Worm (Caenorhabditis elegans) whole organism, L1 larva: ENCODE measurements around the gene F54F2.9.

Experiments used
- C04F5.9 ChIP-seq: sonication (generic microtip); optimal IDR thresholded peaks from 2 replicates; lab custom pipeline; 2016; ENCODE audit warnings: missing genetic modification characterization, missing compliant biosample characterization
- C16A3.4 ChIP-seq: fragments of 150-350 bp; optimal IDR thresholded peaks from 2 replicates; lab custom pipeline; 2014; ENCODE audit warnings: missing biosample characterization, missing genetic modification characterization
- C34B4.2 ChIP-seq: sonication (generic microtip); optimal IDR thresholded peaks from 2 replicates; lab custom pipeline; 2017; ENCODE audit warnings: mild to moderate bottlenecking, missing genetic modification characterization, missing compliant biosample characterization
- F16B12.6 ChIP-seq: fragments of 150-350 bp; optimal IDR thresholded peaks from 2 replicates; lab custom pipeline; 2014; ENCODE audit warnings: missing biosample characterization, missing genetic modification characterization
- aha-1 ChIP-seq: fragments of 150-350 bp; optimal IDR thresholded peaks from 2 replicates; lab custom pipeline; 2014; ENCODE audit warnings: missing biosample characterization, missing genetic modification characterization
- aly-2 ChIP-seq: fragments of 150-350 bp; optimal IDR thresholded peaks from 2 replicates; lab custom pipeline; 2014; ENCODE audit warnings: missing biosample characterization, missing genetic modification characterization
- ama-1 ChIP-seq: fragments of 150-350 bp; optimal IDR thresholded peaks from 2 replicates; lab custom pipeline; 2014
- blmp-1 ChIP-seq: fragments of 150-350 bp; optimal IDR thresholded peaks from 2 replicates; lab custom pipeline; 2014; ENCODE audit warnings: missing biosample characterization, missing genetic modification characterization
- ceh-82 ChIP-seq, 3 experiments: fragments of 150-350 bp in 1 of 3; sonication (generic microtip) in 2 of 3; optimal IDR thresholded peaks; 2 replicates each; lab custom pipeline; 2014 to 2017; ENCODE audit warnings: missing biosample characterization in 3 of 3, missing genetic modification characterization in 3 of 3
- ceh-88 ChIP-seq: fragments of 200-800 bp; sonication (Bioruptor generic); IDR thresholded peaks from 2 replicates; pipeline ENCODE4 v1.3.6; 2022; ENCODE audit warnings: missing genetic modification characterization, missing compliant biosample characterization
- dpl-1 ChIP-seq, 3 experiments: fragments of 150-350 bp in 2 of 3; sonication (generic microtip) in 1 of 3; optimal IDR thresholded peaks; 2 replicates each; lab custom pipeline; 2014 to 2017; ENCODE audit warnings: missing biosample characterization in 3 of 3, missing genetic modification characterization in 3 of 3, missing genetic modification reagents in 3 of 3
- efl-1 ChIP-seq, 4 experiments: fragments of 150-350 bp; optimal IDR thresholded peaks in 3 of 4; peaks in 1 of 4; 1 replicate in 1 of 4; 2 replicates in 3 of 4; lab custom pipeline; 2014; ENCODE audit warnings: missing biosample characterization in 2 of 4, missing genetic modification characterization in 2 of 4, missing genetic modification reagents in 2 of 4
- egl-13 ChIP-seq: sonication (generic microtip); optimal IDR thresholded peaks from 2 replicates; lab custom pipeline; 2016; ENCODE audit warnings: missing genotype, missing genetic modification reagents, missing genetic modification characterization, missing compliant biosample characterization
- egl-27 ChIP-seq, 2 experiments: fragments of 150-350 bp in 1 of 2; sonication (generic microtip); optimal IDR thresholded peaks; 3 replicates each; lab custom pipeline; 2017 to 2018; ENCODE audit warnings: missing biosample characterization in 2 of 2, missing genetic modification characterization in 2 of 2, missing genetic modification reagents in 2 of 2
- fkh-10 ChIP-seq: sonication (generic microtip); optimal IDR thresholded peaks from 2 replicates; lab custom pipeline; 2017; ENCODE audit warnings: missing biosample characterization, missing genetic modification reagents, missing genetic modification characterization
- fkh-4 ChIP-seq: sonication (generic microtip); optimal IDR thresholded peaks from 2 replicates; lab custom pipeline; 2016; ENCODE audit warnings: missing compliant biosample characterization, missing genetic modification characterization, borderline replicate concordance
- fkh-8 ChIP-seq: sonication (generic microtip); optimal IDR thresholded peaks from 2 replicates; lab custom pipeline; 2016; ENCODE audit warnings: mild to moderate bottlenecking, missing genetic modification characterization, missing compliant biosample characterization
- fos-1 ChIP-seq: fragments of 150-350 bp; optimal IDR thresholded peaks from 2 replicates; lab custom pipeline; 2014; ENCODE audit warnings: missing biosample characterization, missing genetic modification characterization
- hlh-17 ChIP-seq: fragments of 200-800 bp; sonication (Bioruptor generic); optimal IDR thresholded peaks from 2 replicates; lab custom pipeline; 2018; ENCODE audit warnings: missing genetic modification characterization, mild to moderate bottlenecking, missing compliant biosample characterization, moderate library complexity, borderline replicate concordance
- hpl-2 ChIP-seq: fragments of 150-350 bp; optimal IDR thresholded peaks from 2 replicates; lab custom pipeline; 2014; ENCODE audit warnings: missing biosample characterization, missing genetic modification reagents, missing genetic modification characterization
- isw-1 ChIP-seq: fragments of 200-800 bp; sonication (Bioruptor generic); IDR thresholded peaks from 2 replicates; pipeline ENCODE4 v1.3.6; 2022; ENCODE audit warnings: missing genetic modification characterization, missing compliant biosample characterization
- jun-1 ChIP-seq: fragments of 150-350 bp; optimal IDR thresholded peaks from 2 replicates; lab custom pipeline; 2014; ENCODE audit warnings: missing biosample characterization, missing genetic modification reagents, missing genetic modification characterization
- lin-14 ChIP-seq: fragments of 200-800 bp; sonication (Bioruptor generic); optimal IDR thresholded peaks from 2 replicates; lab custom pipeline; 2018; ENCODE audit warnings: mild to moderate bottlenecking, missing genetic modification characterization, moderate library complexity, missing compliant biosample characterization
- lin-15B ChIP-seq: fragments of 150-350 bp; sonication (generic microtip); optimal IDR thresholded peaks from 3 replicates; lab custom pipeline; 2014; ENCODE audit warnings: missing biosample characterization, missing genetic modification characterization
- lin-35 ChIP-seq, 2 experiments: fragments of 150-350 bp; optimal IDR thresholded peaks; 2 replicates each; lab custom pipeline; 2014; ENCODE audit warnings: missing biosample characterization in 2 of 2, missing genetic modification characterization in 2 of 2, missing genetic modification reagents in 2 of 2
- lin-39 ChIP-seq: fragments of 150-350 bp; optimal IDR thresholded peaks from 2 replicates; lab custom pipeline; 2014; ENCODE audit warnings: missing biosample characterization, missing genetic modification reagents, missing genetic modification characterization
- lir-3 ChIP-seq: sonication (generic microtip); optimal IDR thresholded peaks from 2 replicates; lab custom pipeline; 2016; ENCODE audit warnings: mild to moderate bottlenecking, missing genetic modification characterization, moderate library complexity, missing compliant biosample characterization; ENCODE audit not compliant: poor library complexity
- mab-9 ChIP-seq: fragments of 200-800 bp; sonication (Bioruptor generic); IDR thresholded peaks from 2 replicates; pipeline ENCODE4 v1.3.6; 2022; ENCODE audit warnings: missing genetic modification reagents, missing genetic modification characterization, missing compliant biosample characterization
- mdl-1 ChIP-seq, 2 experiments: fragments of 150-350 bp; optimal IDR thresholded peaks; 2 replicates each; lab custom pipeline; 2014 to 2017; ENCODE audit warnings: missing biosample characterization in 2 of 2, missing genetic modification characterization in 2 of 2, inconsistent platforms in 1 of 2
- mep-1 ChIP-seq: fragments of 150-350 bp; optimal IDR thresholded peaks from 2 replicates; lab custom pipeline; 2014; ENCODE audit warnings: missing biosample characterization, missing genetic modification characterization
- nhr-11 ChIP-seq: fragments of 150-350 bp; optimal IDR thresholded peaks from 2 replicates; lab custom pipeline; 2014; ENCODE audit warnings: missing biosample characterization, missing genetic modification characterization
- nhr-20 ChIP-seq: sonication (generic microtip); optimal IDR thresholded peaks from 2 replicates; lab custom pipeline; 2016; ENCODE audit warnings: mild to moderate bottlenecking, missing genetic modification characterization, missing compliant biosample characterization
- nhr-237 ChIP-seq: fragments of 150-350 bp; optimal IDR thresholded peaks from 2 replicates; lab custom pipeline; 2014; ENCODE audit warnings: missing biosample characterization, missing genetic modification characterization
- nhr-47 ChIP-seq: sonication (generic microtip); optimal IDR thresholded peaks from 2 replicates; lab custom pipeline; 2016; ENCODE audit warnings: mild to moderate bottlenecking, missing genetic modification characterization, moderate library complexity, missing compliant biosample characterization
- nhr-71 ChIP-seq: sonication (generic microtip); optimal IDR thresholded peaks from 2 replicates; lab custom pipeline; 2016; ENCODE audit warnings: mild to moderate bottlenecking, missing genetic modification characterization, moderate library complexity, missing compliant biosample characterization
- nhr-85 ChIP-seq: sonication (generic microtip); peaks from one replicate; lab custom pipeline; 2016; ENCODE audit warnings: missing genetic modification characterization, inconsistent platforms, missing compliant biosample characterization
- nhr-90 ChIP-seq: sonication (generic microtip); optimal IDR thresholded peaks from 2 replicates; lab custom pipeline; 2016; ENCODE audit warnings: mild to moderate bottlenecking, missing genetic modification characterization, missing compliant biosample characterization; ENCODE audit not compliant: poor library complexity
- pax-3 ChIP-seq: fragments of 200-800 bp; sonication (Bioruptor generic); optimal IDR thresholded peaks from 2 replicates; lab custom pipeline; 2018; ENCODE audit warnings: mild to moderate bottlenecking, missing genetic modification characterization, moderate library complexity, missing compliant biosample characterization
- pqm-1 ChIP-seq: sonication (generic microtip); optimal IDR thresholded peaks from 3 replicates; lab custom pipeline; 2017; ENCODE audit warnings: missing biosample characterization, missing genetic modification characterization
- sox-4 ChIP-seq: sonication (generic microtip); optimal IDR thresholded peaks from 2 replicates; lab custom pipeline; 2016; ENCODE audit warnings: missing genetic modification characterization, missing compliant biosample characterization
- swsn-7 ChIP-seq: sonication (generic microtip); optimal IDR thresholded peaks from 2 replicates; lab custom pipeline; 2016; ENCODE audit warnings: missing genetic modification characterization, missing compliant biosample characterization
- tbx-2 ChIP-seq: sonication (generic microtip); optimal IDR thresholded peaks from 2 replicates; lab custom pipeline; 2016; ENCODE audit warnings: missing genetic modification characterization, missing compliant biosample characterization
- unc-30 ChIP-seq: sonication (generic microtip); optimal IDR thresholded peaks from 2 replicates; lab custom pipeline; 2017; ENCODE audit warnings: missing biosample characterization, missing genetic modification characterization
- unc-62 ChIP-seq: fragments of 150-350 bp; optimal IDR thresholded peaks from 2 replicates; lab custom pipeline; 2014; ENCODE audit warnings: missing biosample characterization, missing genetic modification reagents, missing genetic modification characterization
- unc-86 ChIP-seq: sonication (generic microtip); optimal IDR thresholded peaks from 2 replicates; lab custom pipeline; 2016; ENCODE audit warnings: missing genetic modification characterization, missing compliant biosample characterization
- unc-98 ChIP-seq: fragments of 200-800 bp; sonication (Bioruptor generic); IDR thresholded peaks from 2 replicates; pipeline ENCODE4 v1.3.6; 2022; ENCODE audit warnings: missing genetic modification characterization, missing compliant biosample characterization
- xbp-1 ChIP-seq: sonication (generic microtip); optimal IDR thresholded peaks from 2 replicates; lab custom pipeline; 2016; ENCODE audit warnings: missing genetic modification characterization, missing compliant biosample characterization
- zag-1 ChIP-seq: fragments of 150-350 bp; optimal IDR thresholded peaks from 2 replicates; lab custom pipeline; 2014; ENCODE audit warnings: missing biosample characterization, missing genetic modification characterization
- ztf-11 ChIP-seq, 2 experiments: sonication (generic microtip); optimal IDR thresholded peaks; 2 replicates each; lab custom pipeline; 2016 to 2017; ENCODE audit warnings: missing genetic modification characterization in 2 of 2, missing biosample characterization in 1 of 2, missing compliant biosample characterization in 1 of 2

Gene F54F2.9

DNA sequence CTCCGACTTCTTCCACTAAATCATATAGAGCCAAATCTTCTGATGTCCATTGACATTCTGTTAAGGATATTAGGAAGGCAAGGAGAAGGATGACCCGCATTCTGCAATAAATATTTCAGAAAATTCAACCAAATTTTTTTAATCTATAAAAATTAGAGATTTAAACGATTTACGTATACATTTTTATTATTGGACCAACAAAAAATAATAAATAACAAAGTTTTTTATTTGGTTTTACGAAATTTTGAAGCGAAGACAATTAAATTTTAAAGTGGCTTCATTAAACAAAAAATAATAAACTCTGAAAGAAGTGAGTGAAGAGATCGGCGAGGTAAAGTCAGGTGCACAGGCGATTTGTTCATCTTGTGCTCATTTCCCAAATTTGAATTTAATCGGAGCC, at the start of gene F54F2.9:
Gene F54F2.9 (minus strand): TSS at position 101 of the 400 bp plus-strand sequence.
- no peak for TF ChIP-seq ama-1
- no peak for TF ChIP-seq fos-1 (tag; lab: Kevin White, UChicago)
- TF ChIP-seq ceh-88 (GFP tag; lab: Robert Waterston, UW): no peak
- no peak for TF ChIP-seq nhr-11
- TF ChIP-seq pax-3 (tag; lab: Kevin White, UChicago): no peak
- TF ChIP-seq efl-1 (optimal IDR thresholded peaks at IDR 0.05; lab: Kevin White, UChicago): no peak
- no peak for TF ChIP-seq efl-1 (GFP tag; optimal IDR thresholded peaks at IDR 0.05 in 1 of 2; lab: Kevin White, UChicago)
- no peak for TF ChIP-seq lin-35 (GFP tag; optimal IDR thresholded peaks at IDR 0.05; lab: Kevin White, UChicago)
- TF ChIP-seq hlh-17 (GFP tag; lab: Kevin White, UChicago): no peak
- TF ChIP-seq C04F5.9 (tag; lab: Kevin White, UChicago): no peak
- no peak for TF ChIP-seq fkh-4
- no peak for TF ChIP-seq pqm-1
- TF ChIP-seq dpl-1 (GFP tag; optimal IDR thresholded peaks at IDR 0.05; lab: Kevin White, UChicago): no peak
- TF ChIP-seq lin-14 (GFP tag; lab: Kevin White, UChicago): no peak
- no peak for TF ChIP-seq jun-1 (tag; lab: Kevin White, UChicago)
- no peak for TF ChIP-seq xbp-1
- no peak for TF ChIP-seq aha-1 (tag; lab: Kevin White, UChicago)

DNA sequence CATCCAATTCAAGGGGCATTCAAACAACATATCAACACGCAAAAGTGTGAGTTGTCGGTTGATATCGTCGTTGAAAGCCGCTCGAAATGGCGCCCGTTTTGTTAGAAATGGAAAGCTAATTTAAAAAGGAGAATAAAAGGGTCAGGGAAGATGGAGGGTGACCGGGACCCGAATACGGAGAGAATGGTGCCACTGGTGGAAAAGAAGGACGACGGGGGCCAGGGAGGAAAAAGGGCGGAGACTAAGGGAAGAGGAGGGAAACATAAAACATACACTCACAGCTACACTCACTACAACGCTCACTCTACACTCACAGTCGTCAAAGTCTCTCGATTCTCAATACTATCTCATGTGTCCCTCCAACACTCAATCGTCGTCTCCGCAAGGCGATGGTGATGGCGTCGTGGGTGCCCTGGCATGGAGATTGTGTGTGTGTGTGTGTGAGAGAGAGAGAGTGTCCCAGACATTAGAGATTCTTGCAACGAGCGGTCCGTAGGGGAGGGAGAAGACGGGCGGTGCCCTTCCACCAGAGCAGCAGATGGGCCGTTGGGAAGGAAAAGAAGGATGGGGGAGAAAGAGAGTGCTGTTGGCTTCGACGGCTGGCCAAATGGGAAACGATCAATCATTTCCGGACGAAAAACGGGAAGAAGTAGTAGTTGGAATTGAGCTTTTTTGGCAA, 47.1 kb upstream of the F54F2.9 start:
- TF ChIP-seq unc-98 (GFP tag; lab: Robert Waterston, UW): no peak
- TF ChIP-seq nhr-11: peak; percentile 42
- peak; percentile 85 for TF ChIP-seq nhr-47 (tag; lab: Kevin White, UChicago)
- peak; percentile 92 for TF ChIP-seq nhr-71
- peak in 1 of 2 experiments; percentile 82 for TF ChIP-seq ztf-11 (tag; optimal IDR thresholded peaks at IDR 0.05; lab: Kevin White, UChicago)
- peak; percentile 71 for TF ChIP-seq ama-1
- peak; percentile 75 to 76 for TF ChIP-seq efl-1 (optimal IDR thresholded peaks at IDR 0.05; lab: Kevin White, UChicago)
- peak; percentile 25 to 94 for TF ChIP-seq efl-1 (GFP tag; optimal IDR thresholded peaks at IDR 0.05 in 1 of 2; lab: Kevin White, UChicago)
- peak; percentile 88 for TF ChIP-seq swsn-7 (tag; lab: Kevin White, UChicago)
- TF ChIP-seq unc-86: peak; percentile 88
- peak; percentile 80 for TF ChIP-seq nhr-85
- TF ChIP-seq nhr-20 (tag; lab: Kevin White, UChicago): peak; percentile 79
- TF ChIP-seq egl-27 (tag; optimal IDR thresholded peaks at IDR 0.05; lab: Kevin White, UChicago): peak in 1 of 2 experiments; percentile 35
- peak; percentile 32; the same call in 1 of the 2 replicates for TF ChIP-seq mab-9 (GFP tag; lab: Robert Waterston, UW)
- peak; percentile 62 for TF ChIP-seq isw-1
- peak; percentile 70 for TF ChIP-seq lin-39 (tag; lab: Kevin White, UChicago)
- peak; percentile 42 for TF ChIP-seq blmp-1
- TF ChIP-seq tbx-2: peak; percentile 84
- no peak for TF ChIP-seq lin-15B (tag; lab: Kevin White, UChicago)
- peak; percentile 70 for TF ChIP-seq fkh-10 (GFP tag; lab: Kevin White, UChicago)
- TF ChIP-seq egl-13 (tag; lab: Kevin White, UChicago): peak; percentile 61
- TF ChIP-seq lin-14 (GFP tag; lab: Kevin White, UChicago): peak; percentile 97
- TF ChIP-seq F16B12.6 (tag; lab: Kevin White, UChicago): peak; percentile 21
- TF ChIP-seq fkh-8 (tag; lab: Kevin White, UChicago): peak; percentile 81
- TF ChIP-seq C34B4.2: peak; percentile 59
- no peak for TF ChIP-seq nhr-90
- TF ChIP-seq unc-30 (tag; lab: Kevin White, UChicago): no peak
- TF ChIP-seq hpl-2 (GFP tag; lab: Kevin White, UChicago): no peak
- TF ChIP-seq C16A3.4 (tag; lab: Kevin White, UChicago): peak; percentile 74
- peak in 1 of 2 experiments; percentile 35 for TF ChIP-seq mdl-1 (tag; optimal IDR thresholded peaks at IDR 0.05; lab: Kevin White, UChicago)
- TF ChIP-seq lin-35 (GFP tag; optimal IDR thresholded peaks at IDR 0.05; lab: Kevin White, UChicago): peak; percentile 44 to 75
- TF ChIP-seq mep-1 (tag; lab: Kevin White, UChicago): peak; percentile 57
- TF ChIP-seq zag-1 (tag; lab: Kevin White, UChicago): peak; percentile 72
- TF ChIP-seq nhr-237 (tag; lab: Kevin White, UChicago): no peak
- peak; percentile 28 for TF ChIP-seq aly-2 (tag; lab: Kevin White, UChicago)
- peak; percentile 71 to 84 (median 74) for TF ChIP-seq ceh-82 (tag; optimal IDR thresholded peaks at IDR 0.05; lab: Kevin White, UChicago)
- TF ChIP-seq dpl-1 (GFP tag; optimal IDR thresholded peaks at IDR 0.05; lab: Kevin White, UChicago): peak; percentile 43 to 53 (median 51)
- no peak for TF ChIP-seq unc-62 (GFP tag; lab: Kevin White, UChicago)
- peak; percentile 13 for TF ChIP-seq sox-4
- peak; percentile 65 for TF ChIP-seq lir-3 (tag; lab: Kevin White, UChicago)
